Worm (Caenorhabditis elegans): ENCODE measurements around the gene C50F7.5.

Gene C50F7.5

ce11 chrIV:7723555-7723954 is 3.0 kb upstream of the C50F7.5 start:
- no peak for TF ChIP-seq dmd-6 (GFP tag; IDR thresholded peaks at IDR 0.05)
- peak in 1 of 2 experiments; percentile 7 for TF ChIP-seq unc-62 (GFP tag; optimal IDR thresholded peaks at IDR 0.05 in 1 of 2)
- no peak for TF ChIP-seq unc-62 (tag; optimal IDR thresholded peaks at IDR 0.05)

- TF ChIP-seq unc-62 (GFP tag; optimal IDR thresholded peaks at IDR 0.05 in 1 of 2) (peak in 1 of 2 experiments; percentile 14), unc-62 (tag; optimal IDR thresholded peaks at IDR 0.05) (no peak), mxl-3 (GFP tag; optimal IDR thresholded peaks at IDR 0.05) (no peak), nhr-41 (GFP tag; IDR thresholded peaks at IDR 0.05) (no peak), aha-1 (tag) (peak; percentile 69), hif-1 (tag; optimal IDR thresholded peaks at IDR 0.05) (no peak), duxl-1 (tag; optimal IDR thresholded peaks at IDR 0.05; ENCODE audit: poor library complexity) (no peak)
Measured at ce11 chrIV:7724912-7725311, 1.6 kb upstream of the C50F7.5 start.

- TF ChIP-seq madf-5 (GFP tag; IDR thresholded peaks at IDR 0.05) (no peak), set-16 (GFP tag; IDR thresholded peaks at IDR 0.05) (peak; percentile 95), saeg-2 (GFP tag; IDR thresholded peaks at IDR 0.05) (0 out of 2 replicates have a peak, but pooled peaks have one; percentile 22), aha-1 (tag) (peak; percentile 87), Y48G9A.11 (GFP tag; IDR thresholded peaks at IDR 0.05) (0 out of 2 replicates have a peak, but pooled peaks have one; percentile 21), ces-1 (GFP tag; optimal IDR thresholded peaks at IDR 0.05) (no peak), snpc-4 (tag; optimal IDR thresholded peaks at IDR 0.05) (no peak)
Measured at ce11 chrIV:7727258-7727657, 739 bp downstream of the C50F7.5 start.

ce11 chrIV:7728402-7728963 is 2.0 kb downstream of the C50F7.5 start, which contains the start of gene sucg-1:
sucg-1 (plus strand) TSS chrIV:7728913.
- no peak for TF ChIP-seq set-16 (GFP tag; IDR thresholded peaks at IDR 0.05)
- peak; percentile 82 for TF ChIP-seq T20F7.1 (GFP tag; optimal IDR thresholded peaks at IDR 0.05)

ce11 chrIV:7731960-7732359 is 5.4 kb downstream of the C50F7.5 start, which contains the start of the genes C50F7.9 and C50F7.3:
C50F7.9 (minus strand) TSS chrIV:7732060.
C50F7.3 (plus strand) TSS chrIV:7732329.
- TF ChIP-seq spr-3 (GFP tag; optimal IDR thresholded peaks at IDR 0.05) = no peak
- no peak for TF ChIP-seq ZK337.2 (GFP tag; IDR thresholded peaks at IDR 0.05)
- no peak for TF ChIP-seq nhr-6 (tag; optimal IDR thresholded peaks at IDR 0.05)
- TF ChIP-seq unc-62 (GFP tag; optimal IDR thresholded peaks at IDR 0.05 in 1 of 2) = no peak
- TF ChIP-seq unc-62 (tag; optimal IDR thresholded peaks at IDR 0.05) = no peak
- TF ChIP-seq madf-9 (GFP tag; conservative IDR thresholded peaks at IDR 0.05) = no peak
- no peak for TF ChIP-seq Y105C5A.15 (GFP tag; IDR thresholded peaks at IDR 0.05)
- no peak for TF ChIP-seq zip-2 (tag; optimal IDR thresholded peaks at IDR 0.05)
- no peak for TF ChIP-seq ceh-44 (GFP tag; IDR thresholded peaks at IDR 0.05)
- TF ChIP-seq arid-1 (GFP tag; conservative IDR thresholded peaks at IDR 0.05) = no peak
- TF ChIP-seq F49E8.2 (tag; optimal IDR thresholded peaks at IDR 0.05; ENCODE audit: borderline replicate concordance) = no peak
- no peak for TF ChIP-seq daf-12 (tag; optimal IDR thresholded peaks at IDR 0.05)
- no peak for TF ChIP-seq pqm-1 (tag; optimal IDR thresholded peaks at IDR 0.05)
- TF ChIP-seq snpc-1.2 (GFP tag; IDR thresholded peaks at IDR 0.05) = no peak
- no peak for TF ChIP-seq skn-1 (tag; optimal IDR thresholded peaks at IDR 0.05)
- TF ChIP-seq zag-1 (tag; optimal IDR thresholded peaks at IDR 0.05) = no peak
- TF ChIP-seq lsy-2 (tag; optimal IDR thresholded peaks at IDR 0.05) = no peak
- no peak for TF ChIP-seq lin-39 (tag; optimal IDR thresholded peaks at IDR 0.05)
- TF ChIP-seq mes-2 (tag; optimal IDR thresholded peaks at IDR 0.05; ENCODE audit: poor library complexity, severe bottlenecking) = no peak
- no peak for TF ChIP-seq dmd-9 (GFP tag; IDR thresholded peaks at IDR 0.05)

Measured in whole organism, L4 larva.